Worm (Caenorhabditis elegans) whole organism, late embryonic: Measurements from ENCODE around the gene lgc-45.

Experiments used
- C08G9.2 ChIP-seq: sonication (generic microtip); optimal IDR thresholded peaks from 2 replicates; lab custom pipeline; 2016; ENCODE audit warnings: mild to moderate bottlenecking, missing genetic modification characterization, moderate library complexity, missing compliant biosample characterization
- ahr-1 ChIP-seq: sonication (generic microtip); optimal IDR thresholded peaks from 2 replicates; lab custom pipeline; 2016; ENCODE audit warnings: missing genetic modification characterization, missing compliant biosample characterization
- ama-1 ChIP-seq: fragments of 150-350 bp; optimal IDR thresholded peaks from 2 replicates; lab custom pipeline; 2014
- ceh-14 ChIP-seq: sonication (generic microtip); optimal IDR thresholded peaks from 2 replicates; lab custom pipeline; 2016; ENCODE audit warnings: missing genotype, missing genetic modification characterization, missing compliant biosample characterization
- ceh-18 ChIP-seq: sonication (generic microtip); optimal IDR thresholded peaks from 2 replicates; lab custom pipeline; 2016; ENCODE audit warnings: missing genetic modification characterization, missing compliant biosample characterization
- ceh-2 ChIP-seq: sonication (generic microtip); optimal IDR thresholded peaks from 2 replicates; lab custom pipeline; 2016; ENCODE audit warnings: missing genotype, missing genetic modification characterization, missing compliant biosample characterization
- ceh-30 ChIP-seq: fragments of 150-350 bp; optimal IDR thresholded peaks from 2 replicates; lab custom pipeline; 2014; ENCODE audit warnings: missing biosample characterization, missing genetic modification characterization
- ceh-31 ChIP-seq: sonication (generic microtip); optimal IDR thresholded peaks from 2 replicates; lab custom pipeline; 2016; ENCODE audit warnings: missing genetic modification characterization, missing compliant biosample characterization
- ceh-34 ChIP-seq: sonication (generic microtip); optimal IDR thresholded peaks from 2 replicates; lab custom pipeline; 2016; ENCODE audit warnings: mild to moderate bottlenecking, missing genetic modification characterization, missing compliant biosample characterization
- ceh-48 ChIP-seq: sonication (generic microtip); optimal IDR thresholded peaks from 2 replicates; lab custom pipeline; 2016; ENCODE audit warnings: missing genetic modification characterization, inconsistent platforms, missing compliant biosample characterization
- che-1 ChIP-seq: sonication (generic microtip); optimal IDR thresholded peaks from 2 replicates; lab custom pipeline; 2016; ENCODE audit warnings: mild to moderate bottlenecking, missing genetic modification characterization, missing compliant biosample characterization
- dmd-4 ChIP-seq: sonication (generic microtip); optimal IDR thresholded peaks from 2 replicates; lab custom pipeline; 2016; ENCODE audit warnings: borderline replicate concordance, missing genetic modification characterization, missing compliant biosample characterization
- elt-2 ChIP-seq: sonication (generic microtip); optimal IDR thresholded peaks from 2 replicates; lab custom pipeline; 2016; ENCODE audit warnings: missing genetic modification reagents, missing genetic modification characterization, missing compliant biosample characterization
- elt-4 ChIP-seq: sonication (generic microtip); optimal IDR thresholded peaks from 2 replicates; lab custom pipeline; 2016; ENCODE audit warnings: missing genetic modification characterization, missing compliant biosample characterization
- eyg-1 ChIP-seq: sonication (generic microtip); optimal IDR thresholded peaks from 2 replicates; lab custom pipeline; 2016; ENCODE audit warnings: missing genotype, missing genetic modification characterization, missing compliant biosample characterization
- fkh-6 ChIP-seq: sonication (generic microtip); optimal IDR thresholded peaks from 2 replicates; lab custom pipeline; 2016; ENCODE audit warnings: missing genetic modification characterization, missing compliant biosample characterization
- gmeb-2 ChIP-seq: sonication (generic microtip); optimal IDR thresholded peaks from 2 replicates; lab custom pipeline; 2016; ENCODE audit warnings: missing genetic modification characterization, inconsistent platforms, missing compliant biosample characterization
- hlh-13 ChIP-seq: fragments of 200-800 bp; sonication (Bioruptor generic); optimal IDR thresholded peaks from 2 replicates; lab custom pipeline; 2018; ENCODE audit warnings: mild to moderate bottlenecking, missing genetic modification characterization, missing compliant biosample characterization
- hlh-6 ChIP-seq: sonication (generic microtip); optimal IDR thresholded peaks from 2 replicates; lab custom pipeline; 2016; ENCODE audit warnings: missing genotype, missing genetic modification characterization, missing compliant biosample characterization
- hlh-8 ChIP-seq: sonication (generic microtip); optimal IDR thresholded peaks from 2 replicates; lab custom pipeline; 2016; ENCODE audit warnings: missing genotype, missing genetic modification characterization, missing compliant biosample characterization
- lin-11 ChIP-seq: fragments of 200-800 bp; sonication (Bioruptor generic); optimal IDR thresholded peaks from 2 replicates; lab custom pipeline; 2018; ENCODE audit warnings: mild to moderate bottlenecking, missing genetic modification characterization, missing compliant biosample characterization
- mec-3 ChIP-seq: sonication (generic microtip); optimal IDR thresholded peaks from 2 replicates; lab custom pipeline; 2016; ENCODE audit warnings: borderline replicate concordance, missing genetic modification characterization, missing compliant biosample characterization
- nfya-1 ChIP-seq: sonication (generic microtip); optimal IDR thresholded peaks from 2 replicates; lab custom pipeline; 2017; ENCODE audit warnings: missing genetic modification characterization, mild to moderate bottlenecking, missing compliant biosample characterization, antibody characterized with exemption, moderate library complexity
- npax-4 ChIP-seq: sonication (generic microtip); optimal IDR thresholded peaks from 2 replicates; lab custom pipeline; 2016; ENCODE audit warnings: missing genetic modification characterization, missing compliant biosample characterization
- odd-2 ChIP-seq: sonication (generic microtip); optimal IDR thresholded peaks from 2 replicates; lab custom pipeline; 2017; ENCODE audit warnings: antibody characterized with exemption, mild to moderate bottlenecking, missing genetic modification characterization, missing compliant biosample characterization
- pag-3 ChIP-seq: sonication (generic microtip); optimal IDR thresholded peaks from 2 replicates; lab custom pipeline; 2016; ENCODE audit warnings: missing compliant biosample characterization, missing genetic modification characterization, borderline replicate concordance
- pax-1 ChIP-seq: fragments of 150-350 bp; optimal IDR thresholded peaks from 2 replicates; lab custom pipeline; 2014; ENCODE audit warnings: missing biosample characterization, missing genetic modification characterization
- pqm-1 ChIP-seq: sonication (generic microtip); optimal IDR thresholded peaks from 2 replicates; lab custom pipeline; 2016; ENCODE audit warnings: missing genetic modification characterization, missing compliant biosample characterization
- pros-1 ChIP-seq: fragments of 150-350 bp; optimal IDR thresholded peaks from 2 replicates; lab custom pipeline; 2014; ENCODE audit warnings: missing biosample characterization, missing genetic modification reagents, missing genetic modification characterization
- rnt-1 ChIP-seq: sonication (generic microtip); optimal IDR thresholded peaks from 2 replicates; lab custom pipeline; 2016; ENCODE audit warnings: missing genetic modification characterization, missing compliant biosample characterization
- sdc-2 ChIP-seq: sonication (generic microtip); optimal IDR thresholded peaks from 2 replicates; lab custom pipeline; 2016; ENCODE audit warnings: missing genotype, missing genetic modification characterization, missing compliant biosample characterization
- sox-2 ChIP-seq: fragments of 200-800 bp; sonication (Bioruptor generic); IDR thresholded peaks from 2 replicates; pipeline ENCODE4 v1.3.6; 2022; ENCODE audit warnings: missing genetic modification reagents, missing genetic modification characterization, missing compliant biosample characterization
- sox-4 ChIP-seq: sonication (generic microtip); optimal IDR thresholded peaks from 2 replicates; lab custom pipeline; 2017; ENCODE audit warnings: mild to moderate bottlenecking, missing genetic modification characterization, inconsistent platforms, missing compliant biosample characterization
- syd-9 ChIP-seq: sonication (generic microtip); optimal IDR thresholded peaks from 2 replicates; lab custom pipeline; 2016; ENCODE audit warnings: mild to moderate bottlenecking, missing genetic modification characterization, moderate library complexity, missing compliant biosample characterization
- tbx-2 ChIP-seq: sonication (generic microtip); optimal IDR thresholded peaks from 2 replicates; lab custom pipeline; 2016; ENCODE audit warnings: missing genetic modification characterization, missing compliant biosample characterization
- ttx-3 ChIP-seq: sonication (generic microtip); optimal IDR thresholded peaks from 2 replicates; lab custom pipeline; 2016; ENCODE audit warnings: missing genetic modification reagents, missing genetic modification characterization, missing compliant biosample characterization
- unc-42 ChIP-seq: sonication (generic microtip); optimal IDR thresholded peaks from 2 replicates; lab custom pipeline; 2016; ENCODE audit warnings: missing genotype, missing genetic modification characterization, missing compliant biosample characterization
- zip-5 ChIP-seq: sonication (generic microtip); optimal IDR thresholded peaks from 2 replicates; lab custom pipeline; 2016; ENCODE audit warnings: missing genetic modification characterization, missing compliant biosample characterization
- ztf-16 ChIP-seq: sonication (generic microtip); optimal IDR thresholded peaks from 2 replicates; lab custom pipeline; 2017; ENCODE audit warnings: missing genetic modification characterization, missing compliant biosample characterization

Gene lgc-45

DNA sequence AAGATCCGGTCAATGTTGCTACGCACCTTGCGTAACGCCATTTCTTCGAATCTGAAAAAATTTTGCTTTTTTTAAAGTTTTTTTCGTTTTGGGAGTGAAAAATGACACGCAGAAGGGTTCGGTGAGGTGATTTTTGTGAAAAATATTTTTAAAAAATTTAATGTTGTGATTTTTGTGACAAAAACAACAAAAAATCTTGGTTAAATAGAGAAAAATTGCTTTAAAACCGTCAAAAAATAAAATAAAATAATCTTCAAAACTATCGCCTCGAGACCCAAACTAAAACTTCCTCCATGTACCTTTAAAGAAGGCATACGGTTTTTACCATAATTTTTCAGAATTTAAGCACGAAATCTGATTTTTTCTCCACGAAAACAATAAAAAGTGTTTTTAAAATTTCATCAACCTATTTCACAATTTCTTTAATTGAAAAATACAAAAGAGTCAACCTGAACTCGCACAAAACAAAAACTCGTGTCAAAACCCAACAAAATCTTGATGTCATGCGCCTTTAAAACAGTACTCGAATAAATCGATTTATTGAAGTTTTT, 10.8 kb upstream of the lgc-45 start, which contains the start of gene apd-3:
TSS of gene apd-3 (minus strand) at position 51 of the 551 bp plus-strand sequence.
- TF ChIP-seq odd-2 (tag; lab: Kevin White, UChicago) (no peak), ceh-30 (no peak), che-1 (tag; lab: Kevin White, UChicago) (no peak), ceh-2 (no peak), pros-1 (tag; lab: Kevin White, UChicago) (no peak), pax-1 (no peak), unc-42 (no peak), ceh-18 (tag; lab: Kevin White, UChicago) (no peak), tbx-2 (no peak), hlh-13 (GFP tag; lab: Kevin White, UChicago) (no peak)

DNA sequence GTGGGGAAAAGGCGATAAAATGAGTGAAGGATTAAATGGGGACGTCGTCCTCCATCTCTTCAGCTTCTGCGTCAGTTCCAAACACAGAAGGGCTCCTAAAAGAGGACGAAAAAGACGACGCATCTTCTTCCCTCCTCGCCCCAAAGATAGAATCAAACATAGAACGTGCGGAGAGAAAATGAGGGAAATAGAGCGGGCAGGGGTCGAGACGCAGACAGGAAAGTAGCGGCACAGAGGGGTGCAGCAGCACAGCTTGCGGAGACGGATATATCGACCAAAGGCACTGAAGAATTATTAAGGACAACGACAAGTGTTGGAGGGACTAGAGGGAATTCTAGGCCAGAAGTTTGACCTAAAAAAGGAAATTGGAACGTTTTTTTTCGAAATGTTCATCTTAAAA, 10.0 kb upstream of the lgc-45 start:
- TF ChIP-seq tbx-2 (peak; percentile 48), ceh-18 (tag; lab: Kevin White, UChicago) (peak; percentile 37), unc-42 (peak; percentile 81), C08G9.2 (tag; lab: Kevin White, UChicago) (peak; percentile 51), nfya-1 (peak; percentile 37), mec-3 (tag; lab: Kevin White, UChicago) (peak; percentile 52), ceh-48 (peak; percentile 39), ama-1 (lab: Kevin White, UChicago) (no peak), ceh-2 (no peak), syd-9 (tag; lab: Kevin White, UChicago) (peak; percentile 47), ceh-34 (tag; lab: Kevin White, UChicago) (peak; percentile 53), ceh-31 (tag; lab: Kevin White, UChicago) (peak; percentile 82), rnt-1 (tag; lab: Kevin White, UChicago) (peak; percentile 20), che-1 (tag; lab: Kevin White, UChicago) (no peak)

DNA sequence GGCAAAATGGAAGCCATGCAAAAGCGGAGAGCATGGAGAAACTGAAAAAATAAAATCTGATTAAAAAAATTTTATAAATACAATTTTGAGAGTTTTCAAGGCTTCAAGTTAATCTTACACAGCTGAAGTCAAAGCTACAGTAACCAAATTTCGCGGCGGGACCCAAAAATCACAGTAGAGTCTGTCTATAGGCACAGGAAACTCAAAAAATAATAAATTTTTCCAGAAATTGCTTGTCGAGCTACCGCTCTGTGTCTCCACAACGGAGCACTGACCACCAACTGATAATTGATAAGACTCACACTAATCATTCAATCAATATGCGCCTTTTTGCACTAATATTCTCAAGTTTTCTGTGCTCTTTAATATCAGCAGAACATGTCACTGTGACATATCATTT, 6.9 kb upstream of the lgc-45 start, which contains the start of gene W10G11.19:
TSS of gene W10G11.19 (plus strand) at position 301 of the 400 bp plus-strand sequence.
- TF ChIP-seq ceh-30 (no peak), gmeb-2 (no peak), eyg-1 (tag; lab: Kevin White, UChicago) (no peak), pqm-1 (tag; lab: Kevin White, UChicago) (no peak), ceh-18 (tag; lab: Kevin White, UChicago) (no peak), tbx-2 (no peak), ceh-31 (tag; lab: Kevin White, UChicago) (no peak), ama-1 (lab: Kevin White, UChicago) (no peak), mec-3 (tag; lab: Kevin White, UChicago) (no peak), hlh-13 (GFP tag; lab: Kevin White, UChicago) (no peak), nfya-1 (no peak), rnt-1 (tag; lab: Kevin White, UChicago) (no peak), ahr-1 (tag; lab: Kevin White, UChicago) (no peak), ceh-34 (tag; lab: Kevin White, UChicago) (no peak), pag-3 (tag; lab: Kevin White, UChicago) (no peak), ztf-16 (no peak), lin-11 (tag; lab: Kevin White, UChicago) (no peak)

DNA sequence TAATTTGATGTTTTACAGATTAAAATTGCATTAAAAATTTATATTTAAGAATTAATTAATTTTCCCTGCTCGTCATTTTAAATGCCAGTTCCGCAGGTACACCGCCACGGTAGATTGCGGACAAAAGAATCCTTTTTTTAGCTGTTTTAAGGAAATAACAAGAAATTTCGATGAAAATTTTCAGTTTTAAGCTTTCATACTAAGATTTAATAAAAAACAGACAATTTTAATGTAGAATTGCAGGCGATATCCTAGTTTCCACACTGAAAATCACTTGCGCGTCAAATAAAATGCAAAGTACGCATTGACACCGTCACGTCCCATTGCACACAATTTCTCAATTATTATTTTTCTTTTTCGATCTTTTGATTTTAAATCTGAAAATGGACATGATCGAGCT, 3.8 kb upstream of the lgc-45 start, which contains the start of gene dnc-3:
TSS of gene dnc-3 (plus strand) at position 272 of the 400 bp plus-strand sequence.
- TF ChIP-seq hlh-6 (tag; lab: Kevin White, UChicago) (no peak), hlh-8 (tag; lab: Kevin White, UChicago) (no peak), pax-1 (no peak), elt-2 (tag; lab: Kevin White, UChicago) (peak; percentile 32), pag-3 (tag; lab: Kevin White, UChicago) (no peak), ceh-2 (peak; percentile 4), ttx-3 (peak; percentile 42), ahr-1 (tag; lab: Kevin White, UChicago) (no peak), ceh-14 (tag; lab: Kevin White, UChicago) (peak; percentile 61), unc-42 (peak; percentile 60), sdc-2 (tag; lab: Kevin White, UChicago) (no peak), gmeb-2 (no peak)

DNA sequence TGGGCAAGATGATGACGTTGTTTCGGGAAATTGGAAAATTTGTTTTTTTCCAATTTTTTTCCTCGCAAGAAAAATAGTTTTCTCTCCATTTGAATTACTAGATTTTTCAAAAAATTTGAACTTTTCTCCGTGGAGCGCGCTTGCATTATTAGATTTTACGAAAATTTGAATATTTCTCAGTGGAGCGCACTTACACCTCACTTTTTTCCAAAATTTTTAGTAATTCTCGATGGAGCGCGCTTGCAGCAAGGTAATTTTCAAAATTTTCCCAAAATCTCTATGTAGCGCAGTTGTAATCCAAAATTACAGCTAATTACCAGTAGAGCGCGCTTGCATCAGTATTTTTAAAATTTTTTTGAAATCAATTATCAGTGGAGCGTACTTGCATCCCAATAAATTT, 2.6 kb upstream of the lgc-45 start:
- TF ChIP-seq zip-5 (tag; lab: Kevin White, UChicago) = no peak
- no peak for TF ChIP-seq npax-4 (tag; lab: Kevin White, UChicago)
- TF ChIP-seq rnt-1 (tag; lab: Kevin White, UChicago) = no peak
- no peak for TF ChIP-seq lin-11 (tag; lab: Kevin White, UChicago)
- TF ChIP-seq dmd-4 (tag; lab: Kevin White, UChicago) = no peak
- TF ChIP-seq sox-4 (tag; lab: Kevin White, UChicago) = no peak
- TF ChIP-seq hlh-8 (tag; lab: Kevin White, UChicago) = no peak
- TF ChIP-seq elt-4 = no peak
- no peak for TF ChIP-seq ceh-48
- TF ChIP-seq fkh-6 (tag; lab: Kevin White, UChicago) = no peak
- no peak for TF ChIP-seq sox-2 (GFP tag; lab: Robert Waterston, UW)
- no peak for TF ChIP-seq che-1 (tag; lab: Kevin White, UChicago)
